Worm (Caenorhabditis elegans) whole organism, L3 larva: ENCODE data around the gene C18D11.3.

Experiments used
- ceh-82 ChIP-seq: fragments of 150-350 bp; optimal IDR thresholded peaks from 2 replicates; lab custom pipeline; 2014; ENCODE audit warnings: missing biosample characterization, missing genetic modification characterization
- egl-27 ChIP-seq: sonication (generic microtip); optimal IDR thresholded peaks from 4 replicates; lab custom pipeline; 2017; ENCODE audit warnings: missing biosample characterization, missing genetic modification reagents, missing genetic modification characterization
- fkh-10 ChIP-seq: sonication (generic microtip); optimal IDR thresholded peaks from 2 replicates; lab custom pipeline; 2017; ENCODE audit warnings: missing biosample characterization, missing genetic modification reagents, missing genetic modification characterization
- jun-1 ChIP-seq: fragments of 150-350 bp; optimal IDR thresholded peaks from 2 replicates; lab custom pipeline; 2014; ENCODE audit warnings: missing biosample characterization, missing genetic modification reagents, missing genetic modification characterization
- nfya-1 ChIP-seq: sonication (generic microtip); optimal IDR thresholded peaks from 2 replicates; lab custom pipeline; 2017; ENCODE audit warnings: missing genetic modification characterization, mild to moderate bottlenecking, missing compliant biosample characterization, antibody characterized with exemption, moderate library complexity; ENCODE audit not compliant: insufficient read depth
- sea-2 ChIP-seq: fragments of 150-350 bp; sonication (generic microtip); optimal IDR thresholded peaks from 4 replicates; lab custom pipeline; 2014; ENCODE audit warnings: missing biosample characterization, missing genetic modification reagents, missing genetic modification characterization
- ztf-11 ChIP-seq: fragments of 150-350 bp; optimal IDR thresholded peaks from 2 replicates; lab custom pipeline; 2014; ENCODE audit warnings: missing biosample characterization, missing genetic modification characterization

- no peak for TF ChIP-seq egl-27 (tag; lab: Kevin White, UChicago)
- no peak for TF ChIP-seq fkh-10
- TF ChIP-seq jun-1 = no peak
- no peak for TF ChIP-seq sea-2
- no peak for TF ChIP-seq nfya-1 (tag; lab: Kevin White, UChicago)
- no peak for TF ChIP-seq ceh-82 (tag; lab: Kevin White, UChicago)
- no peak for TF ChIP-seq ztf-11
Observed at ce11 chrIII:11849590-11849989, 26.3 kb downstream of the C18D11.3 start.
